Worm (Caenorhabditis elegans): ENCODE data around the gene angl-1.

ce11 chrV:2688562-2688961 lies 35.7 kb downstream of the angl-1 start:
- TF ChIP-seq elt-3 (tag; optimal IDR thresholded peaks at IDR 0.05) (no peak), skn-1 (tag; optimal IDR thresholded peaks at IDR 0.05) (no peak)
